Worm (Caenorhabditis elegans) whole organism, L1 larva: Measurements from ENCODE around the gene picd-1.

ENCODE experiments used
- aly-2 ChIP-seq: fragments of 150-350 bp; optimal IDR thresholded peaks from 2 replicates; lab custom pipeline; 2014; ENCODE audit warnings: missing biosample characterization, missing genetic modification characterization
- ama-1 ChIP-seq: fragments of 150-350 bp; optimal IDR thresholded peaks from 2 replicates; lab custom pipeline; 2014
- dpl-1 ChIP-seq, 3 experiments: fragments of 150-350 bp in 2 of 3; sonication (generic microtip) in 1 of 3; optimal IDR thresholded peaks; 2 replicates each; lab custom pipeline; 2014 to 2017; ENCODE audit warnings: missing biosample characterization in 3 of 3, missing genetic modification characterization in 3 of 3, missing genetic modification reagents in 3 of 3
- ets-5 ChIP-seq: fragments of 200-800 bp; sonication (Bioruptor generic); IDR thresholded peaks from 2 replicates; pipeline ENCODE4 v1.3.6; 2022; ENCODE audit warnings: missing genetic modification characterization, missing compliant biosample characterization
- fos-1 ChIP-seq: fragments of 150-350 bp; optimal IDR thresholded peaks from 2 replicates; lab custom pipeline; 2014; ENCODE audit warnings: missing biosample characterization, missing genetic modification characterization
- nhr-28 ChIP-seq: fragments of 150-350 bp; optimal IDR thresholded peaks from 2 replicates; lab custom pipeline; 2014; ENCODE audit warnings: missing biosample characterization, missing genetic modification characterization
- nhr-90 ChIP-seq: sonication (generic microtip); optimal IDR thresholded peaks from 2 replicates; lab custom pipeline; 2016; ENCODE audit warnings: mild to moderate bottlenecking, missing genetic modification characterization, missing compliant biosample characterization; ENCODE audit not compliant: poor library complexity
- pax-3 ChIP-seq: fragments of 200-800 bp; sonication (Bioruptor generic); optimal IDR thresholded peaks from 2 replicates; lab custom pipeline; 2018; ENCODE audit warnings: mild to moderate bottlenecking, missing genetic modification characterization, moderate library complexity, missing compliant biosample characterization
- skn-1 ChIP-seq: fragments of 150-350 bp; optimal IDR thresholded peaks from 2 replicates; lab custom pipeline; 2014; ENCODE audit warnings: missing biosample characterization, missing genetic modification characterization
- snu-23 ChIP-seq: sonication (generic microtip); optimal IDR thresholded peaks from 2 replicates; lab custom pipeline; 2016; ENCODE audit warnings: missing genetic modification characterization, missing compliant biosample characterization
- unc-30 ChIP-seq: sonication (generic microtip); optimal IDR thresholded peaks from 2 replicates; lab custom pipeline; 2017; ENCODE audit warnings: missing biosample characterization, missing genetic modification characterization
- unc-62 ChIP-seq: fragments of 150-350 bp; optimal IDR thresholded peaks from 2 replicates; lab custom pipeline; 2014; ENCODE audit warnings: missing biosample characterization, missing genetic modification reagents, missing genetic modification characterization
- ztf-4 ChIP-seq: fragments of 150-350 bp; optimal IDR thresholded peaks from 2 replicates; lab custom pipeline; 2014; ENCODE audit warnings: missing biosample characterization, missing genetic modification characterization

- TF ChIP-seq unc-30 (no peak), nhr-90 (tag; lab: Kevin White, UChicago) (no peak), dpl-1 (GFP tag; optimal IDR thresholded peaks at IDR 0.05; lab: Kevin White, UChicago) (no peak), aly-2 (tag; lab: Kevin White, UChicago) (no peak), ama-1 (lab: Kevin White, UChicago) (no peak), ztf-4 (tag; lab: Kevin White, UChicago) (no peak), snu-23 (GFP tag; lab: Kevin White, UChicago) (no peak), skn-1 (tag; lab: Kevin White, UChicago) (no peak), fos-1 (no peak), unc-62 (no peak), ets-5 (GFP tag; lab: Robert Waterston, UW) (no peak), pax-3 (tag; lab: Kevin White, UChicago) (no peak), nhr-28 (tag; lab: Kevin White, UChicago) (no peak)
These were observed 20.9 kb upstream of the picd-1 start, which contains the start of gene daam-1 for ce11 chrV:83732-84131.
